Worm (Caenorhabditis elegans) whole organism, L3 larva: ENCODE measurements around the gene Y48A6C.4.

ENCODE experiments used
- R02D3.7 ChIP-seq: fragments of 150-350 bp; optimal IDR thresholded peaks from 2 replicates; lab custom pipeline; 2014; ENCODE audit warnings: missing biosample characterization, missing genetic modification characterization
- ZK546.5 ChIP-seq: sonication (generic microtip); optimal IDR thresholded peaks from 2 replicates; lab custom pipeline; 2017; ENCODE audit warnings: missing biosample characterization, missing genetic modification characterization
- aly-2 ChIP-seq: fragments of 150-350 bp; optimal IDR thresholded peaks from 2 replicates; lab custom pipeline; 2014; ENCODE audit warnings: missing biosample characterization, missing genetic modification characterization
- ama-1 ChIP-seq: fragments of 150-350 bp; optimal IDR thresholded peaks from 2 replicates; lab custom pipeline; 2018
- ceh-16 ChIP-seq: sonication (generic microtip); optimal IDR thresholded peaks from 2 replicates; lab custom pipeline; 2017; ENCODE audit warnings: missing biosample characterization, missing genetic modification characterization
- ceh-28 ChIP-seq: fragments of 150-350 bp; optimal IDR thresholded peaks from 2 replicates; lab custom pipeline; 2014; ENCODE audit warnings: missing biosample characterization, missing genetic modification reagents, missing genetic modification characterization
- ceh-82 ChIP-seq: fragments of 150-350 bp; optimal IDR thresholded peaks from 2 replicates; lab custom pipeline; 2014; ENCODE audit warnings: missing biosample characterization, missing genetic modification characterization
- ceh-9 ChIP-seq: sonication (generic microtip); optimal IDR thresholded peaks from 2 replicates; lab custom pipeline; 2018; ENCODE audit warnings: missing biosample characterization, missing genetic modification characterization
- daf-12 ChIP-seq: fragments of 150-350 bp; optimal IDR thresholded peaks from 2 replicates; lab custom pipeline; 2014; ENCODE audit warnings: missing biosample characterization, missing genetic modification reagents, missing genetic modification characterization
- egl-27 ChIP-seq: sonication (generic microtip); optimal IDR thresholded peaks from 4 replicates; lab custom pipeline; 2017; ENCODE audit warnings: missing biosample characterization, missing genetic modification reagents, missing genetic modification characterization
- egl-5 ChIP-seq: fragments of 150-350 bp; optimal IDR thresholded peaks from 2 replicates; lab custom pipeline; 2017; ENCODE audit warnings: missing biosample characterization, missing genetic modification reagents, missing genetic modification characterization, inconsistent platforms
- elt-1 ChIP-seq: fragments of 150-350 bp; optimal IDR thresholded peaks from 2 replicates; lab custom pipeline; 2014; ENCODE audit warnings: missing biosample characterization, missing genetic modification characterization
- elt-2 ChIP-seq: sonication (generic microtip); optimal IDR thresholded peaks from 2 replicates; lab custom pipeline; 2016; ENCODE audit warnings: missing genetic modification reagents, mild to moderate bottlenecking, missing genetic modification characterization, missing compliant biosample characterization
- elt-3 ChIP-seq, 3 experiments: fragments of 150-350 bp in 1 of 3; sonication (generic microtip) in 2 of 3; optimal IDR thresholded peaks; 2 replicates in 2 of 3; 4 replicates in 1 of 3; lab custom pipeline; 2014 to 2017; ENCODE audit warnings: missing biosample characterization in 3 of 3, missing genetic modification characterization in 3 of 3
- eor-1 ChIP-seq, 2 experiments: fragments of 150-350 bp; optimal IDR thresholded peaks; 2 replicates each; lab custom pipeline; 2014 to 2018; ENCODE audit warnings: missing biosample characterization in 2 of 2, missing genetic modification characterization in 2 of 2
- fkh-10 ChIP-seq: sonication (generic microtip); optimal IDR thresholded peaks from 2 replicates; lab custom pipeline; 2017; ENCODE audit warnings: missing biosample characterization, missing genetic modification reagents, missing genetic modification characterization
- fkh-2 ChIP-seq: fragments of 150-350 bp; optimal IDR thresholded peaks from 2 replicates; lab custom pipeline; 2014; ENCODE audit warnings: missing biosample characterization, missing genetic modification reagents, missing genetic modification characterization
- fos-1 ChIP-seq: fragments of 150-350 bp; optimal IDR thresholded peaks from 2 replicates; lab custom pipeline; 2014; ENCODE audit warnings: missing biosample characterization, missing genetic modification characterization
- hmg-11 ChIP-seq: sonication (generic microtip); optimal IDR thresholded peaks from 2 replicates; lab custom pipeline; 2016; ENCODE audit warnings: missing genetic modification characterization, missing compliant biosample characterization
- jun-1 ChIP-seq: fragments of 150-350 bp; optimal IDR thresholded peaks from 2 replicates; lab custom pipeline; 2014; ENCODE audit warnings: missing biosample characterization, missing genetic modification reagents, missing genetic modification characterization
- lin-15B ChIP-seq: fragments of 150-350 bp; optimal IDR thresholded peaks from 2 replicates; lab custom pipeline; 2014; ENCODE audit warnings: missing biosample characterization, missing genetic modification characterization
- lin-39 ChIP-seq: fragments of 150-350 bp; optimal IDR thresholded peaks from 2 replicates; lab custom pipeline; 2018; ENCODE audit warnings: missing biosample characterization, missing genetic modification reagents, missing genetic modification characterization
- lsy-12 ChIP-seq: sonication (generic microtip); optimal IDR thresholded peaks from 2 replicates; lab custom pipeline; 2016; ENCODE audit warnings: mild to moderate bottlenecking, missing genetic modification characterization, missing compliant biosample characterization
- mdl-1 ChIP-seq: fragments of 150-350 bp; optimal IDR thresholded peaks from 2 replicates; lab custom pipeline; 2014; ENCODE audit warnings: missing biosample characterization, missing genetic modification characterization
- mml-1 ChIP-seq: fragments of 150-350 bp; sonication (generic microtip); optimal IDR thresholded peaks from 3 replicates; lab custom pipeline; 2014; ENCODE audit warnings: missing biosample characterization, missing genetic modification characterization
- nfya-1 ChIP-seq: sonication (generic microtip); optimal IDR thresholded peaks from 2 replicates; lab custom pipeline; 2017; ENCODE audit warnings: missing genetic modification characterization, mild to moderate bottlenecking, missing compliant biosample characterization, antibody characterized with exemption, moderate library complexity; ENCODE audit not compliant: insufficient read depth
- nhr-11 ChIP-seq: fragments of 150-350 bp; optimal IDR thresholded peaks from 2 replicates; lab custom pipeline; 2014; ENCODE audit warnings: missing biosample characterization, missing genetic modification characterization
- nhr-12 ChIP-seq: fragments of 150-350 bp; optimal IDR thresholded peaks from 2 replicates; lab custom pipeline; 2014; ENCODE audit warnings: missing biosample characterization, missing genetic modification characterization
- nhr-23 ChIP-seq: fragments of 150-350 bp; optimal IDR thresholded peaks from 2 replicates; lab custom pipeline; 2014; ENCODE audit warnings: missing biosample characterization, missing genetic modification reagents, missing genetic modification characterization
- nhr-237 ChIP-seq: fragments of 150-350 bp; optimal IDR thresholded peaks from 2 replicates; lab custom pipeline; 2014; ENCODE audit warnings: missing biosample characterization, missing genetic modification characterization
- nhr-25 ChIP-seq: sonication (generic microtip); optimal IDR thresholded peaks from 2 replicates; lab custom pipeline; 2017; ENCODE audit warnings: missing biosample characterization, missing genetic modification characterization
- nhr-28 ChIP-seq: fragments of 150-350 bp; optimal IDR thresholded peaks from 2 replicates; lab custom pipeline; 2014; ENCODE audit warnings: missing biosample characterization, missing genetic modification characterization
- nhr-43 ChIP-seq: sonication (generic microtip); optimal IDR thresholded peaks from 2 replicates; lab custom pipeline; 2016; ENCODE audit warnings: mild to moderate bottlenecking, missing genetic modification characterization, missing compliant biosample characterization; ENCODE audit not compliant: poor library complexity, severe bottlenecking
- nhr-67 ChIP-seq: fragments of 150-350 bp; optimal IDR thresholded peaks from 2 replicates; lab custom pipeline; 2014; ENCODE audit warnings: missing biosample characterization, missing genetic modification characterization
- nhr-76 ChIP-seq: fragments of 150-350 bp; sonication (generic microtip); optimal IDR thresholded peaks from 5 replicates; lab custom pipeline; 2014; ENCODE audit warnings: missing biosample characterization, missing genetic modification characterization
- nhr-77 ChIP-seq: fragments of 150-350 bp; optimal IDR thresholded peaks from 2 replicates; lab custom pipeline; 2014; ENCODE audit warnings: missing biosample characterization, missing genetic modification characterization
- pha-4 ChIP-seq: fragments of 150-350 bp; optimal IDR thresholded peaks from 2 replicates; lab custom pipeline; 2014; ENCODE audit warnings: missing biosample characterization, missing genetic modification reagents, missing genetic modification characterization
- pqm-1 ChIP-seq: fragments of 150-350 bp; optimal IDR thresholded peaks from 2 replicates; lab custom pipeline; 2017; ENCODE audit warnings: missing biosample characterization, missing genetic modification characterization, inconsistent platforms
- sea-2 ChIP-seq: fragments of 150-350 bp; sonication (generic microtip); optimal IDR thresholded peaks from 4 replicates; lab custom pipeline; 2014; ENCODE audit warnings: missing biosample characterization, missing genetic modification reagents, missing genetic modification characterization
- skn-1 ChIP-seq: fragments of 150-350 bp; optimal IDR thresholded peaks from 2 replicates; lab custom pipeline; 2014; ENCODE audit warnings: missing biosample characterization, missing genetic modification characterization
- snpc-4 ChIP-seq: fragments of 150-350 bp; optimal IDR thresholded peaks from 2 replicates; lab custom pipeline; 2014; ENCODE audit warnings: missing biosample characterization, missing genetic modification characterization
- tbx-2 ChIP-seq: sonication (generic microtip); optimal IDR thresholded peaks from 2 replicates; lab custom pipeline; 2016; ENCODE audit warnings: mild to moderate bottlenecking, missing genetic modification characterization, missing compliant biosample characterization
- unc-39 ChIP-seq: sonication (generic microtip); optimal IDR thresholded peaks from 4 replicates; lab custom pipeline; 2017; ENCODE audit warnings: missing biosample characterization, missing genetic modification characterization
- unc-62 ChIP-seq: fragments of 150-350 bp; sonication (generic microtip); optimal IDR thresholded peaks from 4 replicates; lab custom pipeline; 2014; ENCODE audit warnings: missing biosample characterization, missing genetic modification reagents, missing genetic modification characterization
- zag-1 ChIP-seq: fragments of 150-350 bp; optimal IDR thresholded peaks from 2 replicates; lab custom pipeline; 2014; ENCODE audit warnings: missing biosample characterization, missing genetic modification characterization
- ztf-11 ChIP-seq: fragments of 150-350 bp; optimal IDR thresholded peaks from 2 replicates; lab custom pipeline; 2014; ENCODE audit warnings: missing biosample characterization, missing genetic modification characterization
- ztf-4 ChIP-seq: fragments of 150-350 bp; optimal IDR thresholded peaks from 2 replicates; lab custom pipeline; 2014; ENCODE audit warnings: missing biosample characterization, missing genetic modification characterization

Gene Y48A6C.4

DNA sequence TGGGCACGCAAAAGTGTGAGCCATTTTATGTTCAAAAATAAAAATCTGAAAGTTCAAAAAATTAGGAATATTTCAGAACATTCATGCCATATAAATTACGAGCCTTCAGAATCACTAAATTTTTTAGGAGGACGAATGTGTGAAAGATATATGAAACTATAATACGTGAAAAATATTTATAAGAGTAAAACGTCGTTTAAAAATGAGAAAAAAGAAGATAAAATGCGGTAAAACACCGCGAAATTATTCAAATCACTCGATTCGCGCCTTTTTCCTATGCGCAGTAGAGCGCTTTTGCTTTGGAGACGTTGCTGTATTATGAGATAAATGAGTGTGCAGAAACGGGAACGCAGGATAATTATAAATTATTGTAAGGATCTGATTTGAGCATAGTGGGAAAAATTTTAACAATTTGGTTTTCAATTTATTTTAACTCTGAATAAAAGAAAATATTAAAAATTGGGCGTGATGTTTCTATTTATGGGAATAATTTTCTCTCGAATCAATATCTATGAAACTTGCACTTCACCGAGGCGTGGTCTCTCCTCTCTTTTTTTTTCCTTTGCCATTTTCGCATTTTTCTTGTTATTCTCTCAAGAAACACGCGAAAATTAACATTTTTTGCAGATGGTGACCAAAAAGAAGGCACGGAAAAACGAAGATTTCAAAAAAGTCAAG lies at the start of gene Y48A6C.4, which contains the start of gene sup-35:
TSS of gene Y48A6C.4 (plus strand) at position 628 of the 678 bp plus-strand sequence.
TSS of gene sup-35 (minus strand) at position 51 of the 678 bp plus-strand sequence.
- TF ChIP-seq nhr-23 (tag; lab: Kevin White, UChicago) (peak; percentile 68), nhr-43 (tag; lab: Kevin White, UChicago) (peak; percentile 64), fkh-10 (peak; percentile 21), mdl-1 (tag; lab: Kevin White, UChicago) (no peak), nhr-77 (tag; lab: Kevin White, UChicago) (no peak), zag-1 (no peak), snpc-4 (tag; lab: Kevin White, UChicago) (peak; percentile 83), ztf-11 (tag; lab: Kevin White, UChicago) (no peak), aly-2 (no peak), egl-27 (tag; lab: Kevin White, UChicago) (no peak), hmg-11 (tag; lab: Kevin White, UChicago) (peak; percentile 74), ama-1 (no peak), jun-1 (peak; percentile 15), ceh-16 (tag; lab: Kevin White, UChicago) (no peak), ZK546.5 (no peak), lin-39 (no peak), nhr-12 (tag; lab: Kevin White, UChicago) (no peak), lin-15B (tag; lab: Kevin White, UChicago) (peak; percentile 96), tbx-2 (tag; lab: Kevin White, UChicago) (no peak), elt-2 (tag; lab: Kevin White, UChicago) (peak; percentile 56), pha-4 (tag; lab: Kevin White, UChicago) (peak; percentile 81), skn-1 (tag; lab: Kevin White, UChicago) (peak; percentile 17), R02D3.7 (tag; lab: Kevin White, UChicago) (peak; percentile 62), fos-1 (no peak), eor-1 (tag; optimal IDR thresholded peaks at IDR 0.05; lab: Kevin White, UChicago) (no peak), nhr-25 (tag; lab: Kevin White, UChicago) (peak; percentile 72), nhr-76 (no peak), elt-1 (no peak), nhr-67 (tag; lab: Kevin White, UChicago) (no peak), elt-3 (tag; optimal IDR thresholded peaks at IDR 0.05; lab: Kevin White, UChicago) (no peak), unc-62 (no peak), ceh-9 (no peak), lsy-12 (no peak), nhr-237 (no peak), egl-5 (tag; lab: Kevin White, UChicago) (peak; percentile 38), ceh-82 (tag; lab: Kevin White, UChicago) (no peak), mml-1 (tag; lab: Kevin White, UChicago) (no peak), sea-2 (no peak), unc-39 (tag; lab: Kevin White, UChicago) (no peak), ceh-28 (tag; lab: Kevin White, UChicago) (peak; percentile 43), nhr-28 (tag; lab: Kevin White, UChicago) (no peak), fkh-2 (tag; lab: Kevin White, UChicago) (no peak), nhr-11 (tag; lab: Kevin White, UChicago) (no peak), nfya-1 (tag; lab: Kevin White, UChicago) (peak; percentile 85), daf-12 (tag; lab: Kevin White, UChicago) (no peak), ztf-4 (no peak), pqm-1 (peak; percentile 64)
